Fruit fly (Drosophila melanogaster) whole organism, adult: ENCODE measurements around the gene Mat89Ba.
A peak's percentile ranks its signal among the peaks of the same experiment; 100 is the strongest.

Experiments
- CG11617 ChIP-seq: fragments of 200-800 bp; sonication (Bioruptor generic); optimal IDR thresholded peaks from 2 replicates; lab custom pipeline; 2017; ENCODE audit warnings: mild to moderate bottlenecking, missing biosample characterization, missing genetic modification reagents, missing genetic modification characterization
- CG14711 ChIP-seq: fragments of 200-800 bp; sonication (Bioruptor generic); optimal IDR thresholded peaks from 2 replicates; lab custom pipeline; 2018; ENCODE audit warnings: missing biosample characterization, mild to moderate bottlenecking, missing genetic modification characterization, moderate library complexity
- CG1620 ChIP-seq: fragments of 200-800 bp; sonication (Bioruptor generic); optimal IDR thresholded peaks from 2 replicates; lab custom pipeline; 2016; ENCODE audit warnings: missing biosample characterization, missing genetic modification characterization
- CG33017 ChIP-seq: fragments of 200-800 bp; sonication (Bioruptor generic); optimal IDR thresholded peaks from 2 replicates; lab custom pipeline; 2018; ENCODE audit warnings: missing biosample characterization, mild to moderate bottlenecking, missing genetic modification characterization, moderate library complexity
- CG5204 ChIP-seq: fragments of 200-800 bp; sonication (Bioruptor generic); optimal IDR thresholded peaks from 2 replicates; lab custom pipeline; 2016; ENCODE audit warnings: missing biosample characterization, missing genetic modification characterization
- Clk ChIP-seq: fragments of 200-800 bp; sonication (Bioruptor generic); optimal IDR thresholded peaks from 2 replicates; lab custom pipeline; 2017; ENCODE audit warnings: missing biosample characterization, missing genetic modification characterization
- Crg-1 ChIP-seq: fragments of 200-800 bp; sonication (Bioruptor generic); optimal IDR thresholded peaks from 2 replicates; lab custom pipeline; 2016; ENCODE audit warnings: missing biosample characterization, missing genetic modification characterization
- Hr96 ChIP-seq: fragments of 200-800 bp; sonication (Bioruptor generic); optimal IDR thresholded peaks from 2 replicates; lab custom pipeline; 2016; ENCODE audit warnings: missing biosample characterization, missing genetic modification characterization
- bab1 ChIP-seq: fragments of 200-800 bp; sonication (Bioruptor generic); optimal IDR thresholded peaks from 3 replicates; lab custom pipeline; 2019; ENCODE audit warnings: missing biosample characterization, mild to moderate bottlenecking, missing genetic modification characterization, moderate library complexity
- cic ChIP-seq: fragments of 200-800 bp; sonication (Bioruptor generic); optimal IDR thresholded peaks from 2 replicates; lab custom pipeline; 2017; ENCODE audit warnings: missing biosample characterization, mild to moderate bottlenecking, missing genetic modification characterization, moderate library complexity
- cnc ChIP-seq, 2 experiments: fragments of >200 bp; optimal IDR thresholded peaks; 2 replicates each; lab custom pipeline; 2017
- kay ChIP-seq: fragments of 200-800 bp; sonication (Bioruptor generic); peaks from one replicate; lab custom pipeline; 2016; ENCODE audit warnings: missing biosample characterization, missing genetic modification characterization, borderline replicate concordance
- tj ChIP-seq: fragments of 200-800 bp; sonication (Bioruptor generic); optimal IDR thresholded peaks from 3 replicates; lab custom pipeline; 2017; ENCODE audit warnings: missing biosample characterization, mild to moderate bottlenecking, missing genetic modification characterization, moderate library complexity
- toe ChIP-seq: fragments of 200-800 bp; sonication (Bioruptor generic); optimal IDR thresholded peaks from 2 replicates; lab custom pipeline; 2016; ENCODE audit warnings: missing biosample characterization, missing genetic modification characterization

- peak; percentile 12 for TF ChIP-seq CG1620 (GFP tag; lab: Kevin White, UChicago)
- peak; percentile 73 for TF ChIP-seq tj (GFP tag; lab: Kevin White, UChicago)
- TF ChIP-seq CG11617 (GFP tag; lab: Kevin White, UChicago), result peak; percentile 99
- TF ChIP-seq Hr96, result peak; percentile 72
- no peak for TF ChIP-seq Crg-1
- peak; percentile 92 for TF ChIP-seq CG33017 (tag; lab: Kevin White, UChicago)
- TF ChIP-seq cic, result peak; percentile 89
- TF ChIP-seq CG5204, result peak; percentile 38
- no peak for TF ChIP-seq cnc (optimal IDR thresholded peaks at IDR 0.05; lab: Kevin White, UChicago)
- TF ChIP-seq bab1 (GFP tag; lab: Kevin White, UChicago), result peak; percentile 42
- TF ChIP-seq toe (GFP tag; lab: Kevin White, UChicago), result peak; percentile 52
- peak; percentile 87 for TF ChIP-seq CG14711 (tag; lab: Kevin White, UChicago)
- no peak for TF ChIP-seq kay
- TF ChIP-seq Clk (GFP tag; lab: Kevin White, UChicago), result peak; percentile 58
These were observed 36.1 kb downstream of the Mat89Ba start for dm6 chr3R:16235941-16236712.
